Worm (Caenorhabditis elegans) whole organism, L1 larva: Measurements from ENCODE around the gene K08D10.11.
A peak's percentile ranks its signal among the peaks of the same experiment; 100 is the strongest.

Experiments used
- C04F5.9 ChIP-seq: sonication (generic microtip); optimal IDR thresholded peaks from 2 replicates; lab custom pipeline; 2016; ENCODE audit warnings: missing genetic modification characterization, missing compliant biosample characterization
- F16B12.6 ChIP-seq: fragments of 150-350 bp; optimal IDR thresholded peaks from 2 replicates; lab custom pipeline; 2014; ENCODE audit warnings: missing biosample characterization, missing genetic modification characterization
- Y116A8C.19 ChIP-seq: sonication (generic microtip); optimal IDR thresholded peaks from 2 replicates; lab custom pipeline; 2016; ENCODE audit warnings: missing compliant biosample characterization, missing genetic modification characterization, borderline replicate concordance
- aha-1 ChIP-seq: fragments of 150-350 bp; optimal IDR thresholded peaks from 2 replicates; lab custom pipeline; 2014; ENCODE audit warnings: missing biosample characterization, missing genetic modification characterization
- aly-2 ChIP-seq: fragments of 150-350 bp; optimal IDR thresholded peaks from 2 replicates; lab custom pipeline; 2014; ENCODE audit warnings: missing biosample characterization, missing genetic modification characterization
- ama-1 ChIP-seq: fragments of 150-350 bp; optimal IDR thresholded peaks from 2 replicates; lab custom pipeline; 2014
- blmp-1 ChIP-seq: fragments of 150-350 bp; optimal IDR thresholded peaks from 2 replicates; lab custom pipeline; 2014; ENCODE audit warnings: missing biosample characterization, missing genetic modification characterization
- ceh-8 ChIP-seq: fragments of 200-800 bp; sonication (Bioruptor generic); optimal IDR thresholded peaks from 2 replicates; lab custom pipeline; 2018; ENCODE audit warnings: mild to moderate bottlenecking, missing genetic modification characterization, moderate library complexity, missing compliant biosample characterization
- ceh-82 ChIP-seq, 3 experiments: fragments of 150-350 bp in 1 of 3; sonication (generic microtip) in 2 of 3; optimal IDR thresholded peaks; 2 replicates each; lab custom pipeline; 2014 to 2017; ENCODE audit warnings: missing biosample characterization in 3 of 3, missing genetic modification characterization in 3 of 3
- ceh-88 ChIP-seq: fragments of 200-800 bp; sonication (Bioruptor generic); IDR thresholded peaks from 2 replicates; pipeline ENCODE4 v1.3.6; 2022; ENCODE audit warnings: missing genetic modification characterization, missing compliant biosample characterization
- ces-1 ChIP-seq: fragments of 150-350 bp; optimal IDR thresholded peaks from 2 replicates; lab custom pipeline; 2014; ENCODE audit warnings: missing biosample characterization, missing genetic modification reagents, missing genetic modification characterization
- dpl-1 ChIP-seq, 3 experiments: fragments of 150-350 bp in 2 of 3; sonication (generic microtip) in 1 of 3; optimal IDR thresholded peaks; 2 replicates each; lab custom pipeline; 2014 to 2017; ENCODE audit warnings: missing biosample characterization in 3 of 3, missing genetic modification characterization in 3 of 3, missing genetic modification reagents in 3 of 3
- dsc-1 ChIP-seq: sonication (generic microtip); optimal IDR thresholded peaks from 2 replicates; lab custom pipeline; 2016; ENCODE audit warnings: mild to moderate bottlenecking, missing genetic modification characterization, missing compliant biosample characterization
- efl-1 ChIP-seq, 4 experiments: fragments of 150-350 bp; optimal IDR thresholded peaks in 3 of 4; peaks in 1 of 4; 1 replicate in 1 of 4; 2 replicates in 3 of 4; lab custom pipeline; 2014; ENCODE audit warnings: missing biosample characterization in 2 of 4, missing genetic modification characterization in 2 of 4, missing genetic modification reagents in 2 of 4
- efl-3 ChIP-seq: fragments of 200-800 bp; sonication (Bioruptor generic); optimal IDR thresholded peaks from 2 replicates; lab custom pipeline; 2018; ENCODE audit warnings: mild to moderate bottlenecking, missing genetic modification characterization, missing compliant biosample characterization
- elt-3 ChIP-seq, 6 experiments: fragments of 150-350 bp in 1 of 6; sonication (generic microtip); optimal IDR thresholded peaks; 2 replicates each; lab custom pipeline; 2017 to 2018; ENCODE audit warnings: missing biosample characterization in 6 of 6, missing genetic modification characterization in 6 of 6, inconsistent platforms in 1 of 6
- fkh-10 ChIP-seq: sonication (generic microtip); optimal IDR thresholded peaks from 2 replicates; lab custom pipeline; 2017; ENCODE audit warnings: missing biosample characterization, missing genetic modification reagents, missing genetic modification characterization
- fkh-4 ChIP-seq: sonication (generic microtip); optimal IDR thresholded peaks from 2 replicates; lab custom pipeline; 2016; ENCODE audit warnings: missing compliant biosample characterization, missing genetic modification characterization, borderline replicate concordance
- fkh-8 ChIP-seq: sonication (generic microtip); optimal IDR thresholded peaks from 2 replicates; lab custom pipeline; 2016; ENCODE audit warnings: mild to moderate bottlenecking, missing genetic modification characterization, missing compliant biosample characterization
- fos-1 ChIP-seq: fragments of 150-350 bp; optimal IDR thresholded peaks from 2 replicates; lab custom pipeline; 2014; ENCODE audit warnings: missing biosample characterization, missing genetic modification characterization
- hlh-4 ChIP-seq: sonication (generic microtip); optimal IDR thresholded peaks from 2 replicates; lab custom pipeline; 2016; ENCODE audit warnings: mild to moderate bottlenecking, missing genetic modification characterization, missing compliant biosample characterization
- hpl-2 ChIP-seq: fragments of 150-350 bp; optimal IDR thresholded peaks from 2 replicates; lab custom pipeline; 2014; ENCODE audit warnings: missing biosample characterization, missing genetic modification reagents, missing genetic modification characterization
- irx-1 ChIP-seq: sonication (generic microtip); optimal IDR thresholded peaks from 2 replicates; lab custom pipeline; 2016; ENCODE audit warnings: missing genetic modification characterization, missing compliant biosample characterization
- isw-1 ChIP-seq: fragments of 200-800 bp; sonication (Bioruptor generic); IDR thresholded peaks from 2 replicates; pipeline ENCODE4 v1.3.6; 2022; ENCODE audit warnings: missing genetic modification characterization, missing compliant biosample characterization
- lin-13 ChIP-seq: fragments of 150-350 bp; optimal IDR thresholded peaks from 2 replicates; lab custom pipeline; 2014; ENCODE audit warnings: missing biosample characterization, missing genetic modification reagents, missing genetic modification characterization
- lin-14 ChIP-seq: fragments of 200-800 bp; sonication (Bioruptor generic); optimal IDR thresholded peaks from 2 replicates; lab custom pipeline; 2018; ENCODE audit warnings: mild to moderate bottlenecking, missing genetic modification characterization, moderate library complexity, missing compliant biosample characterization
- lin-15B ChIP-seq: fragments of 150-350 bp; sonication (generic microtip); optimal IDR thresholded peaks from 3 replicates; lab custom pipeline; 2014; ENCODE audit warnings: missing biosample characterization, missing genetic modification characterization
- lin-35 ChIP-seq, 2 experiments: fragments of 150-350 bp; optimal IDR thresholded peaks; 2 replicates each; lab custom pipeline; 2014; ENCODE audit warnings: missing biosample characterization in 2 of 2, missing genetic modification characterization in 2 of 2, missing genetic modification reagents in 2 of 2
- lin-39 ChIP-seq: fragments of 150-350 bp; optimal IDR thresholded peaks from 2 replicates; lab custom pipeline; 2014; ENCODE audit warnings: missing biosample characterization, missing genetic modification reagents, missing genetic modification characterization
- lir-3 ChIP-seq: sonication (generic microtip); optimal IDR thresholded peaks from 2 replicates; lab custom pipeline; 2016; ENCODE audit warnings: mild to moderate bottlenecking, missing genetic modification characterization, moderate library complexity, missing compliant biosample characterization; ENCODE audit not compliant: poor library complexity
- lsy-2 ChIP-seq, 2 experiments: fragments of 150-350 bp; optimal IDR thresholded peaks; 2 replicates each; lab custom pipeline; 2014; ENCODE audit warnings: missing biosample characterization in 2 of 2, missing genetic modification characterization in 2 of 2
- mab-9 ChIP-seq: fragments of 200-800 bp; sonication (Bioruptor generic); IDR thresholded peaks from 2 replicates; pipeline ENCODE4 v1.3.6; 2022; ENCODE audit warnings: missing genetic modification reagents, missing genetic modification characterization, missing compliant biosample characterization
- mdl-1 ChIP-seq, 2 experiments: fragments of 150-350 bp; optimal IDR thresholded peaks; 2 replicates each; lab custom pipeline; 2014 to 2017; ENCODE audit warnings: missing biosample characterization in 2 of 2, missing genetic modification characterization in 2 of 2, inconsistent platforms in 1 of 2
- mep-1 ChIP-seq: fragments of 150-350 bp; optimal IDR thresholded peaks from 2 replicates; lab custom pipeline; 2014; ENCODE audit warnings: missing biosample characterization, missing genetic modification characterization
- nhr-12 ChIP-seq: sonication (generic microtip); optimal IDR thresholded peaks from 2 replicates; lab custom pipeline; 2017; ENCODE audit warnings: missing biosample characterization, missing genetic modification characterization
- nhr-71 ChIP-seq: sonication (generic microtip); optimal IDR thresholded peaks from 2 replicates; lab custom pipeline; 2016; ENCODE audit warnings: mild to moderate bottlenecking, missing genetic modification characterization, moderate library complexity, missing compliant biosample characterization
- nhr-77 ChIP-seq: fragments of 150-350 bp; optimal IDR thresholded peaks from 2 replicates; lab custom pipeline; 2014; ENCODE audit warnings: missing biosample characterization, missing genetic modification characterization
- nhr-84 ChIP-seq: sonication (generic microtip); optimal IDR thresholded peaks from 2 replicates; lab custom pipeline; 2017; ENCODE audit warnings: missing biosample characterization, missing genetic modification characterization
- nhr-90 ChIP-seq: sonication (generic microtip); optimal IDR thresholded peaks from 2 replicates; lab custom pipeline; 2016; ENCODE audit warnings: mild to moderate bottlenecking, missing genetic modification characterization, missing compliant biosample characterization; ENCODE audit not compliant: poor library complexity
- pqm-1 ChIP-seq: sonication (generic microtip); optimal IDR thresholded peaks from 3 replicates; lab custom pipeline; 2017; ENCODE audit warnings: missing biosample characterization, missing genetic modification characterization
- rnt-1 ChIP-seq: sonication (generic microtip); optimal IDR thresholded peaks from 2 replicates; lab custom pipeline; 2016; ENCODE audit warnings: mild to moderate bottlenecking, missing genetic modification characterization, moderate library complexity, missing compliant biosample characterization
- snpc-4 ChIP-seq: fragments of 150-350 bp; optimal IDR thresholded peaks from 2 replicates; lab custom pipeline; 2014; ENCODE audit warnings: missing biosample characterization, missing genetic modification characterization
- sox-4 ChIP-seq: sonication (generic microtip); optimal IDR thresholded peaks from 2 replicates; lab custom pipeline; 2016; ENCODE audit warnings: missing genetic modification characterization, missing compliant biosample characterization
- sptf-1 ChIP-seq: fragments of 150-350 bp; optimal IDR thresholded peaks from 2 replicates; lab custom pipeline; 2014; ENCODE audit warnings: missing biosample characterization, missing genetic modification characterization
- sup-37 ChIP-seq: fragments of 200-800 bp; sonication (Bioruptor generic); optimal IDR thresholded peaks from 2 replicates; lab custom pipeline; 2018; ENCODE audit warnings: mild to moderate bottlenecking, missing genetic modification characterization, missing compliant biosample characterization
- swsn-7 ChIP-seq: sonication (generic microtip); optimal IDR thresholded peaks from 2 replicates; lab custom pipeline; 2016; ENCODE audit warnings: missing genetic modification characterization, missing compliant biosample characterization
- tlp-1 ChIP-seq: fragments of 150-350 bp; optimal IDR thresholded peaks from 2 replicates; lab custom pipeline; 2014; ENCODE audit warnings: missing biosample characterization, missing genetic modification characterization
- unc-98 ChIP-seq: fragments of 200-800 bp; sonication (Bioruptor generic); IDR thresholded peaks from 2 replicates; pipeline ENCODE4 v1.3.6; 2022; ENCODE audit warnings: missing genetic modification characterization, missing compliant biosample characterization
- xbp-1 ChIP-seq: sonication (generic microtip); optimal IDR thresholded peaks from 2 replicates; lab custom pipeline; 2016; ENCODE audit warnings: missing genetic modification characterization, missing compliant biosample characterization
- zag-1 ChIP-seq: fragments of 150-350 bp; optimal IDR thresholded peaks from 2 replicates; lab custom pipeline; 2014; ENCODE audit warnings: missing biosample characterization, missing genetic modification characterization
- zip-4 ChIP-seq: fragments of 200-800 bp; sonication (Bioruptor generic); optimal IDR thresholded peaks from 2 replicates; lab custom pipeline; 2018; ENCODE audit warnings: mild to moderate bottlenecking, missing genetic modification characterization, moderate library complexity, missing compliant biosample characterization
- ztf-4 ChIP-seq: fragments of 150-350 bp; optimal IDR thresholded peaks from 2 replicates; lab custom pipeline; 2014; ENCODE audit warnings: missing biosample characterization, missing genetic modification characterization

Gene K08D10.11

ce11 chrIV:4171531-4172163, 14.4 kb downstream of the K08D10.11 start, which contains the start of the genes K08D10.13 and rnp-2 (continued):
- TF ChIP-seq sox-4 (peak; percentile 27), aly-2 (tag; lab: Kevin White, UChicago) (no peak), ceh-82 (tag; optimal IDR thresholded peaks at IDR 0.05; lab: Kevin White, UChicago) (peak; percentile 45 to 67 (median 58)), ceh-88 (GFP tag; lab: Robert Waterston, UW) (no peak), F16B12.6 (peak; percentile 52), nhr-71 (peak; percentile 69), sptf-1 (tag; lab: Kevin White, UChicago) (no peak), ama-1 (lab: Kevin White, UChicago) (no peak), fkh-10 (GFP tag; lab: Kevin White, UChicago) (peak; percentile 1), lin-39 (tag; lab: Kevin White, UChicago) (no peak), lin-13 (GFP tag; lab: Kevin White, UChicago) (no peak), ces-1 (GFP tag; lab: Kevin White, UChicago) (no peak), lin-14 (GFP tag; lab: Kevin White, UChicago) (peak; percentile 60), dpl-1 (GFP tag; optimal IDR thresholded peaks at IDR 0.05; lab: Kevin White, UChicago) (peak; percentile 46 to 75 (median 56)), lsy-2 (tag; optimal IDR thresholded peaks at IDR 0.05; lab: Kevin White, UChicago) (peak; percentile 76 to 79), nhr-12 (tag; lab: Kevin White, UChicago) (no peak), elt-3 (tag; optimal IDR thresholded peaks at IDR 0.05; lab: Kevin White, UChicago) (no peak), pqm-1 (tag; lab: Kevin White, UChicago) (no peak), fos-1 (tag; lab: Kevin White, UChicago) (no peak), C04F5.9 (tag; lab: Kevin White, UChicago) (peak; percentile 16), Y116A8C.19 (tag; lab: Kevin White, UChicago) (no peak), blmp-1 (no peak), tlp-1 (tag; lab: Kevin White, UChicago) (no peak), lin-35 (GFP tag; optimal IDR thresholded peaks at IDR 0.05; lab: Kevin White, UChicago) (peak; percentile 65 to 66), nhr-77 (tag; lab: Kevin White, UChicago) (no peak), efl-3 (GFP tag; lab: Kevin White, UChicago) (no peak), irx-1 (tag; lab: Kevin White, UChicago) (peak; percentile 61), ceh-8 (GFP tag; lab: Kevin White, UChicago) (no peak), mdl-1 (tag; optimal IDR thresholded peaks at IDR 0.05; lab: Kevin White, UChicago) (no peak), fkh-4 (tag; lab: Kevin White, UChicago) (peak; percentile 21), lir-3 (no peak), mep-1 (tag; lab: Kevin White, UChicago) (peak; percentile 73), fkh-8 (tag; lab: Kevin White, UChicago) (peak; percentile 25), hlh-4 (tag; lab: Kevin White, UChicago) (no peak), ztf-4 (tag; lab: Kevin White, UChicago) (no peak), efl-1 (optimal IDR thresholded peaks at IDR 0.05; lab: Kevin White, UChicago) (peak; percentile 59 to 70), efl-1 (GFP tag; optimal IDR thresholded peaks at IDR 0.05 in 1 of 2; lab: Kevin White, UChicago) (peak; percentile 72 to 94), hpl-2 (no peak), sup-37 (GFP tag; lab: Kevin White, UChicago) (no peak), nhr-84 (tag; lab: Kevin White, UChicago) (no peak), snpc-4 (tag; lab: Kevin White, UChicago) (peak; percentile 28), unc-98 (GFP tag; lab: Robert Waterston, UW) (no peak), lin-15B (peak; percentile 73)

- no peak for TF ChIP-seq zip-4 (GFP tag; lab: Kevin White, UChicago)
- no peak for TF ChIP-seq lsy-2 (tag; optimal IDR thresholded peaks at IDR 0.05; lab: Kevin White, UChicago)
- TF ChIP-seq lin-15B, result no peak
- TF ChIP-seq fkh-10 (GFP tag; lab: Kevin White, UChicago), result no peak
- no peak for TF ChIP-seq rnt-1 (tag; lab: Kevin White, UChicago)
- no peak for TF ChIP-seq lin-35 (GFP tag; optimal IDR thresholded peaks at IDR 0.05; lab: Kevin White, UChicago)
- TF ChIP-seq xbp-1 (tag; lab: Kevin White, UChicago), result no peak
- no peak for TF ChIP-seq F16B12.6
- TF ChIP-seq zag-1, result no peak
- TF ChIP-seq mab-9, result no peak
- no peak for TF ChIP-seq swsn-7 (tag; lab: Kevin White, UChicago)
- no peak for TF ChIP-seq isw-1 (GFP tag; lab: Robert Waterston, UW)
- TF ChIP-seq ceh-82 (tag; optimal IDR thresholded peaks at IDR 0.05; lab: Kevin White, UChicago), result no peak
- TF ChIP-seq aha-1, result no peak
- TF ChIP-seq dsc-1 (tag; lab: Kevin White, UChicago), result no peak
- TF ChIP-seq nhr-90 (tag; lab: Kevin White, UChicago), result no peak
These were observed 18.7 kb downstream of the K08D10.11 start for ce11 chrIV:4167296-4167695.
